Worm (Caenorhabditis elegans): ENCODE measurements around the gene F53F1.3.

DNA sequence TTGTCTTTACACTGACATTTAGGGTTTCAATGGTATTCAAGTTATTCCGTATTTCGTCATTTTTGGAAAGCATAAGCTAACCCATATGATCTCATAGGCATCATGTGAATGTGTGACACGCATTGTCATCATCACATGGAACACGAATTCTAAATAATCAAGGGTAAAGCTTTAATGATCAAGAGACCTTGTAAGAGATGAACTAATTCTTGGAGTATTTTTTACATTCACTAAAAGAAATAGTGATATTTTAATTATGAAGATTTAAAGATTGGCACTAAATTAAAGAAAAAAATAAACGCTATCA is 3.9 kb downstream of the F53F1.3 start:
- TF ChIP-seq aly-1 (tag; optimal IDR thresholded peaks at IDR 0.05) (no peak), sea-1 (GFP tag; conservative IDR thresholded peaks at IDR 0.05) (no peak), hmg-4 (GFP tag; optimal IDR thresholded peaks at IDR 0.05) (no peak), pes-1 (GFP tag; IDR thresholded peaks at IDR 0.05) (no peak), ama-1 (optimal IDR thresholded peaks at IDR 0.05) (no peak)

Measured in whole organism, early embryonic.